Worm (Caenorhabditis elegans): ENCODE results near the gene rps-27.

DNA sequence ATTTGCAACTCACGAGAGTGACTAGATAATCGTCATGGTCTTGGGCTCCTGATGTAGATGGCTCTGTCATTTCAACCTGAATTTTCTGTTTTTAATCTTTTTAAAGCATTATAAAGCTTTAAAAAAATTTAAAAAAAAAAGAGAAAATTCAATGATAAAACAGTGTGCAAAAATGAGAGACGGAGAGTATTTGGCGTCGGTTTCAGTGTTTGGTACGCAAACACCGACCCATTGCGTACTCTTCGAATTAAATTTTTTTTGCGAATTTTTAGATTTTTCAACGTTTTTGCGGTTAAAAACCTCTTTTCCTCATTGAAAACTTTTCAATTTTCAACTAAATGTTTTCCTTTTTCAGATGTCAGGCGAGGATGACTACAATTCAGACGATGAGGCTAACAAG lies 24.0 kb upstream of the rps-27 start, which contains the start of the genes W03F9.2 and sftb-2:
- TF ChIP-seq ceh-9 (tag; optimal IDR thresholded peaks at IDR 0.05) (no peak), pqm-1 (tag; optimal IDR thresholded peaks at IDR 0.05) (no peak), zag-1 (tag; optimal IDR thresholded peaks at IDR 0.05) (no peak), nhr-76 (tag; optimal IDR thresholded peaks at IDR 0.05) (no peak), ztf-11 (tag; optimal IDR thresholded peaks at IDR 0.05) (no peak), snpc-4 (tag; optimal IDR thresholded peaks at IDR 0.05) (peak; percentile 4), nhr-237 (tag; optimal IDR thresholded peaks at IDR 0.05) (no peak)
